Worm (Caenorhabditis elegans): Measurements from ENCODE around the gene BE10.5.
A peak's percentile ranks its signal among the peaks of the same experiment; 100 is the strongest.

The BE10.5 gene

DNA sequence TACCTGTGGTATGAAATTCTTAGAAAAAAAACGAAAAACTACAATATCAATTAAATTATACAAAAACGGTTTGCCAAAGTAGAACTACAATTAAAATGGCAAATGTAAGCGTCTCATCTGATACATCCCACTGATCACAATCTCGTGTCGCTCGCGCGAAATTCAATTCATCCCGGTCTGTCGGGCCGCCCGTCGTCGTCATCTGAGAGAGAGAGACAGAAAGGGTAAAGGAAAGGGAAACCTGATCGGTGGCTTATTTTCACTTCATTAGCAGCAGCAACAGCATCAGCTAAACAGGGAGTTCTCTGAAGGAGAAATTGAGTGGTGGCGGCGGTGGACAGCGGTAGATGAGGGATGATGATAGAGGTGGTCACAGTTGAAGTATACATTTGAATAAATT lies 6.1 kb downstream of the BE10.5 start:
- TF ChIP-seq sma-3 (GFP tag; optimal IDR thresholded peaks at IDR 0.05) (no peak), blmp-1 (tag; optimal IDR thresholded peaks at IDR 0.05; ENCODE audit: insufficient read depth) (peak; percentile 93), nhr-25 (tag; optimal IDR thresholded peaks at IDR 0.05) (peak; percentile 18), R02D3.7 (tag; optimal IDR thresholded peaks at IDR 0.05) (no peak), unc-39 (tag; optimal IDR thresholded peaks at IDR 0.05) (no peak), ceh-16 (tag; optimal IDR thresholded peaks at IDR 0.05) (peak; percentile 58), egl-27 (tag; optimal IDR thresholded peaks at IDR 0.05) (no peak), ZK546.5 (tag; optimal IDR thresholded peaks at IDR 0.05) (no peak), sem-4 (tag; optimal IDR thresholded peaks at IDR 0.05) (peak; percentile 56), elt-1 (tag; optimal IDR thresholded peaks at IDR 0.05) (no peak), fos-1 (tag; optimal IDR thresholded peaks at IDR 0.05) (peak; percentile 47)

DNA sequence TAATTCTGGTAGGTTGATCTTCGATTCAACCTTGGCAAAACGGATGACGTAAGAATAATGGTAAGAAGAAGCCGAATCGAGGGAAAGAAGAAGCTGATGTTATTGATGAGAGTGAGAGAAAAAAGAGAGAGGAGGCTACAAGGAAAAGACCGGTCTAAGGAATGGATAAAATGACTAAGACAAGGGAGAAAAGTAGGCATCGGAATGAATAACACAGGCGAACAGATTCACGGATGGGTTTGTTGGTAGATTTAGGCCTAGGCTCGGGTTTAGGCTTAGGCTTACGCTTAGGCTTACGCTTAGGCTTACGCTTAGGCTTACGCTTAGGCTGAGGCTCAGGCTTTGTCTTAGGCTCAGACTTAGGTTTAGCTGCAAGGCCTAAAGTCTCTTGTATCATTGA lies 8.1 kb downstream of the BE10.5 start, which contains the start of gene agmo-1:
Gene agmo-1 (minus strand): TSS at position 101 of the 400 bp plus-strand sequence.
- TF ChIP-seq sma-9 (GFP tag; optimal IDR thresholded peaks at IDR 0.05) (no peak), sma-9 (tag; optimal IDR thresholded peaks at IDR 0.05) (no peak), fos-1 (tag; optimal IDR thresholded peaks at IDR 0.05) (no peak), ceh-16 (tag; optimal IDR thresholded peaks at IDR 0.05) (no peak), mbf-1 (tag; optimal IDR thresholded peaks at IDR 0.05) (no peak), nhr-10 (tag; optimal IDR thresholded peaks at IDR 0.05) (no peak), nhr-21 (tag; optimal IDR thresholded peaks at IDR 0.05) (no peak), nhr-25 (tag; optimal IDR thresholded peaks at IDR 0.05) (no peak), mdl-1 (tag; optimal IDR thresholded peaks at IDR 0.05) (no peak), ama-1 (optimal IDR thresholded peaks at IDR 0.05) (no peak), lsy-2 (tag; optimal IDR thresholded peaks at IDR 0.05) (no peak), dmd-4 (tag; optimal IDR thresholded peaks at IDR 0.05) (no peak), sem-4 (tag; optimal IDR thresholded peaks at IDR 0.05) (no peak), nhr-6 (tag; optimal IDR thresholded peaks at IDR 0.05) (no peak), zag-1 (tag; optimal IDR thresholded peaks at IDR 0.05) (no peak), ztf-4 (tag; optimal IDR thresholded peaks at IDR 0.05) (no peak), lin-11 (tag; optimal IDR thresholded peaks at IDR 0.05) (no peak), alr-1 (tag; optimal IDR thresholded peaks at IDR 0.05) (no peak), lin-13 (GFP tag; optimal IDR thresholded peaks at IDR 0.05) (no peak), ceh-82 (tag; optimal IDR thresholded peaks at IDR 0.05) (no peak)

DNA sequence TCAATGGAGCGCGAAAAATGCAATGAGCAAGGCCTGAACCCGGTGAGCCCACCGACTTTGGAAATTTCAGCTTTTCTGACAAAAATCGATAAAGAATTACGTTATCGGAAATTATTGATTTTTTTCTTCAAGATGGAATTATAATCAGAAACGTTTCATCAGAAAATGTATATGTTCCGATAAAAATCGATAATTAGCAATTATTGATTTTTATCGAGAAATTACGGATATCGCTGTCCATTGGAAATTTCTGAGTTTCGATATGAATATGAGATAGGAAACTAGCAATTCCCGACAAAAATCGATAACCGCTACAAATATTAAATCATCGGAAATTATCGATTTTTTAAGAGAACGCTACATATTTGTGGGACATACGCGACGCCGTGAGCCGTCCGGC lies 12.4 kb downstream of the BE10.5 start:
- TF ChIP-seq nhr-21 (tag; optimal IDR thresholded peaks at IDR 0.05) = no peak
- TF ChIP-seq elt-1 (tag; optimal IDR thresholded peaks at IDR 0.05) = no peak
- TF ChIP-seq nhr-77 (tag; optimal IDR thresholded peaks at IDR 0.05) = no peak
- TF ChIP-seq blmp-1 (tag; optimal IDR thresholded peaks at IDR 0.05; ENCODE audit: insufficient read depth) = no peak
- TF ChIP-seq ztf-11 (tag; optimal IDR thresholded peaks at IDR 0.05) = no peak
- TF ChIP-seq peb-1 (tag; optimal IDR thresholded peaks at IDR 0.05) = no peak
- TF ChIP-seq Y55F3AM.14 (GFP tag; optimal IDR thresholded peaks at IDR 0.05) = no peak
- no peak for TF ChIP-seq ama-1 (optimal IDR thresholded peaks at IDR 0.05)

DNA sequence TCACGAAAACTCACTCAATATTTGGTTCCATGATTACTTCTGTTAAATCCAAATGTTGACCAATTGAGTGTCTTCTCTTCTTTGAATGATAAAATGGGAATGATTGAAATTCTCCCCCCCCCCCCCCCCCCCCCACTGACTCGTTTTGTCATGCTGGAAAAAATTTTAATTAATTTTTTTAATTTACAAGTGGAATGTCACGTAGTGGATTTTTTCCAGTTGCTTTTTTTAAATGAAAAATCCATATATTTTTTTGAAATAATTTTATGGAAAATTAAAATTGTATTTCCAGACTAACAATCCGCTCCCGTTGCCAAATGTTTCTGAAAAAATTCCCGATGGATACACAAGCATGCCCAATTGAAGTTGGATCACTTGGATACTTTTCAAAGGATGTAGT lies 17.2 kb downstream of the BE10.5 start, which contains the start of gene BE10.1:
Gene BE10.1 (minus strand): TSS at position 101 of the 400 bp plus-strand sequence.
- TF ChIP-seq nhr-23 (tag; optimal IDR thresholded peaks at IDR 0.05) = no peak
- no peak for TF ChIP-seq fos-1 (tag; optimal IDR thresholded peaks at IDR 0.05)
- TF ChIP-seq egl-27 (tag; optimal IDR thresholded peaks at IDR 0.05) = no peak
- TF ChIP-seq ztf-4 (tag; optimal IDR thresholded peaks at IDR 0.05) = no peak
- TF ChIP-seq ceh-82 (tag; optimal IDR thresholded peaks at IDR 0.05) = no peak
- TF ChIP-seq nhr-11 (tag; optimal IDR thresholded peaks at IDR 0.05) = no peak
- no peak for TF ChIP-seq F13H6.1 (tag; optimal IDR thresholded peaks at IDR 0.05)
- no peak for TF ChIP-seq nhr-10 (tag; optimal IDR thresholded peaks at IDR 0.05)
- no peak for TF ChIP-seq C34F6.9 (tag; optimal IDR thresholded peaks at IDR 0.05)
- no peak for TF ChIP-seq snpc-4 (tag; optimal IDR thresholded peaks at IDR 0.05)
- no peak for TF ChIP-seq lin-13 (GFP tag; optimal IDR thresholded peaks at IDR 0.05)
- TF ChIP-seq zag-1 (tag; optimal IDR thresholded peaks at IDR 0.05) = no peak
- TF ChIP-seq mdl-1 (tag; optimal IDR thresholded peaks at IDR 0.05) = no peak
- no peak for TF ChIP-seq sma-9 (GFP tag; optimal IDR thresholded peaks at IDR 0.05)
- no peak for TF ChIP-seq sma-9 (tag; optimal IDR thresholded peaks at IDR 0.05)
- no peak for TF ChIP-seq crh-2 (tag; optimal IDR thresholded peaks at IDR 0.05)
- no peak for TF ChIP-seq aly-2 (tag; optimal IDR thresholded peaks at IDR 0.05)
- no peak for TF ChIP-seq ztf-1 (GFP tag; conservative IDR thresholded peaks at IDR 0.05)
- TF ChIP-seq R02D3.7 (tag; optimal IDR thresholded peaks at IDR 0.05) = no peak
- TF ChIP-seq unc-62 (GFP tag; optimal IDR thresholded peaks at IDR 0.05) = no peak

Measured in whole organism, L2 larva.